Fruit fly (Drosophila melanogaster): ENCODE measurements around the gene ogre.
A peak's percentile ranks its signal among the peaks of the same experiment; 100 is the strongest.

ogre gene

DNA sequence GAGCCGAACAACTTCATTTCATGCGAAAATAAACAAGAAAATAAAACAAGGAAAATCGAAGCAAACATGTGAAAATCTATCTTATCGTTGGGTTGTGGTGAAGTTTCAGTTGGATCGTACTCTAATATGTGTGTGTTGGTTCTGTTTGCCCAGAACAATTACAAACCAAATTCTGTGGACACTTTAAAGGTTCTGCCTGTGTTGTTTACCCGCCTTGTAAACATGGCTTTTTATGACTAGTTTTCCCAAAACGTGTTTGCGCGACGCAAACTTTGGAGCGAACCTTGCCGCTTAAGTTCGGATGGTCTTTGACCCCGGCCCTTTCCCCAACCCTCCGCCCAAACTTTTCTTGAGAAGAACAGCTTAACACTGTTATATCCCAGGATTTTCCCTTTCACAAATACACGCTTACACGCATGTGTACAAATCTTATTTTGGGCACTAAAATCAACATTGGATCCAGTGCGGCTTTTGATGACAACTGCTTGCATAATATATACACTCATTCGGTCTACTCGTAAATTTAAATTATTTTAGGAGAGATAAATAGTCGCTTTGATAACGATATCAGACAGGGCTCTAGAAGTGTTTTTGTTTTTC, 13.1 kb upstream of the ogre start (continued):
- peak; percentile 94 for TF ChIP-seq CG9727 (GFP tag; optimal IDR thresholded peaks at IDR 0.05)
- TF ChIP-seq chif (GFP tag; optimal IDR thresholded peaks at IDR 0.05): peak; percentile 82 to 84
- TF ChIP-seq CG9932 (GFP tag; IDR thresholded peaks at IDR 0.05): 0 out of 2 replicates have a peak, but pooled peaks have one; percentile 5
- TF ChIP-seq gce (GFP tag; IDR thresholded peaks at IDR 0.05): peak; percentile 86
- TF ChIP-seq Asciz (GFP tag; optimal IDR thresholded peaks at IDR 0.05): peak; percentile 94
- peak; percentile 4 for TF ChIP-seq cad (GFP tag; optimal IDR thresholded peaks at IDR 0.05)
- TF ChIP-seq NC2α (GFP tag; optimal IDR thresholded peaks at IDR 0.05): peak; percentile 90
- TF ChIP-seq CG14860 (GFP tag; IDR thresholded peaks at IDR 0.05; ENCODE audit: partially characterized antibody): no peak
- TF ChIP-seq tx (GFP tag; optimal IDR thresholded peaks at IDR 0.05): peak; percentile 73
- TF ChIP-seq nerfin-1 (tag; optimal IDR thresholded peaks at IDR 0.05): peak; percentile 83
- TF ChIP-seq CG10321 (GFP tag; IDR thresholded peaks at IDR 0.05): peak; percentile 58; the same call in 1 of the 2 replicates
- peak; percentile 98 for TF ChIP-seq CG33557 (GFP tag; optimal IDR thresholded peaks at IDR 0.05)
- TF ChIP-seq B-H1 (GFP tag; IDR thresholded peaks at IDR 0.05): peak; percentile 52; the same call in 1 of the 3 replicates
- peak; percentile 84 for TF ChIP-seq gem (tag; optimal IDR thresholded peaks at IDR 0.05)
- peak; percentile 80 for TF ChIP-seq CG7271 (tag; optimal IDR thresholded peaks at IDR 0.05)
- peak; percentile 74 for TF ChIP-seq crc (GFP tag; optimal IDR thresholded peaks at IDR 0.05)
- peak; percentile 67; the same call in 1 of the 2 replicates for TF ChIP-seq ranshi (GFP tag; IDR thresholded peaks at IDR 0.05)
- TF ChIP-seq CG17328 (GFP tag; IDR thresholded peaks at IDR 0.05): peak; percentile 74
- peak; percentile 85 for TF ChIP-seq sqz (GFP tag; optimal IDR thresholded peaks at IDR 0.05)
- peak; percentile 61; the same call in 1 of the 3 replicates for TF ChIP-seq Dbx (GFP tag; IDR thresholded peaks at IDR 0.05)
- peak; percentile 41 for TF ChIP-seq CG3847 (GFP tag; IDR thresholded peaks at IDR 0.05)
- peak; percentile 92 for TF ChIP-seq Xrp1 (GFP tag; IDR thresholded peaks at IDR 0.05)
- peak in 1 of 2 experiments; percentile 66 for TF ChIP-seq tll (GFP tag; optimal IDR thresholded peaks at IDR 0.05)
- TF ChIP-seq CG6175 (GFP tag; IDR thresholded peaks at IDR 0.05): 0 out of 3 replicates have a peak, but pooled peaks have one; percentile 32
- TF ChIP-seq CG16813 (GFP tag; IDR thresholded peaks at IDR 0.05; ENCODE audit: partially characterized antibody): no peak
- peak; percentile 59 for TF ChIP-seq Myb (GFP tag; optimal IDR thresholded peaks at IDR 0.05)
- peak; percentile 96 for TF ChIP-seq CG3407 (GFP tag; optimal IDR thresholded peaks at IDR 0.05)
- peak; percentile 74 for TF ChIP-seq zen (tag; optimal IDR thresholded peaks at IDR 0.05)
- peak; percentile 68 for TF ChIP-seq chn (GFP tag; optimal IDR thresholded peaks at IDR 0.05)
- peak; percentile 24 for TF ChIP-seq MESR4 (GFP tag; optimal IDR thresholded peaks at IDR 0.05)
- peak; percentile 45 for TF ChIP-seq kah (GFP tag; optimal IDR thresholded peaks at IDR 0.05)
- TF ChIP-seq CG17361 (GFP tag; IDR thresholded peaks at IDR 0.05): peak; percentile 70; the same call in 2 of the 3 replicates
- peak; percentile 55 for TF ChIP-seq exex (tag; optimal IDR thresholded peaks at IDR 0.05)
- TF ChIP-seq pum (GFP tag; optimal IDR thresholded peaks at IDR 0.05): peak; percentile 57
- TF ChIP-seq Ssrp (tag; optimal IDR thresholded peaks at IDR 0.05): peak; percentile 17
- TF ChIP-seq CG31365 (tag; optimal IDR thresholded peaks at IDR 0.05): peak; percentile 77
- no peak for TF ChIP-seq chinmo (GFP tag; IDR thresholded peaks at IDR 0.05; ENCODE audit: partially characterized antibody)
- TF ChIP-seq gt (GFP tag; IDR thresholded peaks at IDR 0.05): no peak
- no peak for TF ChIP-seq hbn (GFP tag; IDR thresholded peaks at IDR 0.05; ENCODE audit: partially characterized antibody)
- peak; percentile 10 for TF ChIP-seq nmo (GFP tag; optimal IDR thresholded peaks at IDR 0.05)
- peak; percentile 66 for TF ChIP-seq CG4854 (GFP tag; optimal IDR thresholded peaks at IDR 0.05)
- peak; percentile 33 for TF ChIP-seq CG9797 (GFP tag; optimal IDR thresholded peaks at IDR 0.05)
- TF ChIP-seq CG15269 (tag; optimal IDR thresholded peaks at IDR 0.05): peak; percentile 67
- peak; percentile 88 for TF ChIP-seq CG1529 (GFP tag; optimal IDR thresholded peaks at IDR 0.05)
- TF ChIP-seq CG34376 (GFP tag; optimal IDR thresholded peaks at IDR 0.05): peak; percentile 39
- peak; percentile 94 for TF ChIP-seq CG11398 (GFP tag; optimal IDR thresholded peaks at IDR 0.05)
- TF ChIP-seq Max (GFP tag; optimal IDR thresholded peaks at IDR 0.05): peak; percentile 78
- TF ChIP-seq grau (tag; optimal IDR thresholded peaks at IDR 0.05): peak; percentile 55
- peak; percentile 90 for TF ChIP-seq CG3065 (GFP tag; optimal IDR thresholded peaks at IDR 0.05)

All from whole organism, embryonic.